Worm (Caenorhabditis elegans) whole organism, young adult: ENCODE data around the gene fbxa-138.

Experiments used
- C06A6.2 ChIP-seq: fragments of 200-800 bp; sonication (Bioruptor generic); conservative IDR thresholded peaks from 2 replicates; pipeline ENCODE4 v1.3.6; 2022; ENCODE audit warnings: missing genetic modification characterization, missing compliant biosample characterization
- ceh-79 ChIP-seq: sonication (generic microtip); optimal IDR thresholded peaks from 2 replicates; lab custom pipeline; 2017; ENCODE audit warnings: mild to moderate bottlenecking, missing genetic modification characterization, missing compliant biosample characterization
- lin-35 ChIP-seq, 3 experiments: fragments of 150-350 bp in 2 of 3; sonication (generic microtip) in 1 of 3; optimal IDR thresholded peaks; 2 replicates each; lab custom pipeline; 2014 to 2018; ENCODE audit warnings: missing biosample characterization in 3 of 3, missing genetic modification characterization in 3 of 3, missing genetic modification reagents in 3 of 3
- madf-8 ChIP-seq: fragments of 200-800 bp; sonication (Bioruptor generic); conservative IDR thresholded peaks from 2 replicates; pipeline ENCODE4 v1.3.6; 2022; ENCODE audit warnings: missing genetic modification reagents, missing genetic modification characterization, missing compliant biosample characterization
- rec-8 ChIP-seq, 2 experiments: sonication (generic microtip); optimal IDR thresholded peaks; 2 replicates each; lab custom pipeline; 2016; ENCODE audit warnings: mild to moderate bottlenecking in 2 of 2, missing genetic modification characterization in 2 of 2, missing genetic modification reagents in 2 of 2, missing genotype in 2 of 2, missing biosample characterization in 1 of 2, missing compliant biosample characterization in 1 of 2, moderate library complexity in 1 of 2
- unc-62 ChIP-seq: fragments of 150-350 bp; optimal IDR thresholded peaks from 2 replicates; lab custom pipeline; 2014; ENCODE audit warnings: missing biosample characterization, missing genetic modification reagents, missing genetic modification characterization
- xnd-1 ChIP-seq: sonication (generic microtip); optimal IDR thresholded peaks from 2 replicates; lab custom pipeline; 2016; ENCODE audit warnings: missing genotype, missing genetic modification reagents, missing genetic modification characterization, missing compliant biosample characterization
- zim-3 ChIP-seq: sonication (generic microtip); optimal IDR thresholded peaks from 2 replicates; lab custom pipeline; 2017; ENCODE audit warnings: mild to moderate bottlenecking, missing genetic modification characterization, moderate library complexity, missing compliant biosample characterization

- TF ChIP-seq madf-8 (GFP tag; lab: Robert Waterston, UW) (no peak), rec-8 (tag; optimal IDR thresholded peaks at IDR 0.05; lab: Kevin White, UChicago) (no peak), C06A6.2 (GFP tag; lab: Robert Waterston, UW) (no peak), lin-35 (GFP tag; optimal IDR thresholded peaks at IDR 0.05; lab: Kevin White, UChicago) (no peak), zim-3 (no peak), unc-62 (no peak), xnd-1 (tag; lab: Kevin White, UChicago) (no peak), ceh-79 (no peak)
These were observed 28.7 kb downstream of the fbxa-138 start, which contains the start of gene Y82E9BL.1 for ce11 chrIII:1355320-1355719.
